Worm (Caenorhabditis elegans) whole organism, L1 larva: ENCODE data around the gene C26F1.3.
A peak's percentile ranks its signal among the peaks of the same experiment; 100 is the strongest.

Source experiments
- ama-1 ChIP-seq: fragments of 150-350 bp; optimal IDR thresholded peaks from 2 replicates; lab custom pipeline; 2014
- ceh-82 ChIP-seq, 3 experiments: fragments of 150-350 bp in 1 of 3; sonication (generic microtip) in 2 of 3; optimal IDR thresholded peaks; 2 replicates each; lab custom pipeline; 2014 to 2017; ENCODE audit warnings: missing biosample characterization in 3 of 3, missing genetic modification characterization in 3 of 3
- elt-2 ChIP-seq: sonication (generic microtip); optimal IDR thresholded peaks from 2 replicates; lab custom pipeline; 2016; ENCODE audit warnings: missing genetic modification characterization, mild to moderate bottlenecking, inconsistent platforms, missing compliant biosample characterization, missing genetic modification reagents
- fos-1 ChIP-seq: fragments of 150-350 bp; optimal IDR thresholded peaks from 2 replicates; lab custom pipeline; 2014; ENCODE audit warnings: missing biosample characterization, missing genetic modification characterization
- jun-1 ChIP-seq: fragments of 150-350 bp; optimal IDR thresholded peaks from 2 replicates; lab custom pipeline; 2014; ENCODE audit warnings: missing biosample characterization, missing genetic modification reagents, missing genetic modification characterization
- pag-3 ChIP-seq: sonication (generic microtip); optimal IDR thresholded peaks from 2 replicates; lab custom pipeline; 2017; ENCODE audit warnings: missing genetic modification characterization, mild to moderate bottlenecking, missing compliant biosample characterization, antibody characterized with exemption, borderline replicate concordance; ENCODE audit not compliant: insufficient read depth
- tbx-2 ChIP-seq: sonication (generic microtip); optimal IDR thresholded peaks from 2 replicates; lab custom pipeline; 2016; ENCODE audit warnings: missing genetic modification characterization, missing compliant biosample characterization
- ztf-11 ChIP-seq, 2 experiments: sonication (generic microtip); optimal IDR thresholded peaks; 2 replicates each; lab custom pipeline; 2016 to 2017; ENCODE audit warnings: missing genetic modification characterization in 2 of 2, missing biosample characterization in 1 of 2, missing compliant biosample characterization in 1 of 2

DNA sequence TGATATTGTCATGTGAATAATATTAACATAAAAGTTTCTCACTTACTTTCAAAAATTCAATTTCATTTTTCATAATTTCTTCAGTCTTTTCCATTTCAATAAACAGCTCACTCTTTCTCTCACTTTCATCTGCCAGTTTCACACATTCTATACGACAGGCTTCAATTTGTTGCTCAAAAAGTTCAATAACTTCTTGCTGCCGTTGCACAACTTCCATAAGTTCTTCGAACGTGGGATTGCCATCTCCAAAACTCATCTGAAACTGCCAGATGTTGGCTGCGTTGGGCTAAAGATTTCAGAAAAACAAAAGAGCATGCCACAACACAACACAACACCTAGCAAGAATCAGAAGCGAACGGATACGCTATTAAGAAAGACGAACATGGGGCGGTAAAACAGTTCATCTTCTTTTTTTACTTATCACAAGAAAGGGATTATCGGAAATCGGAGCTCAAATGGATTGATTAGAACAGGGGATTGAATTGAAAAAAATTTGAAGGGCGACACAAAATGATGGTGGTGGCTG lies 43.8 kb upstream of the C26F1.3 start:
- peak; percentile 52 for TF ChIP-seq ama-1
- no peak for TF ChIP-seq elt-2
- TF ChIP-seq ceh-82 (tag; optimal IDR thresholded peaks at IDR 0.05; lab: Kevin White, UChicago), result no peak
- no peak for TF ChIP-seq tbx-2 (tag; lab: Kevin White, UChicago)
- TF ChIP-seq fos-1, result no peak
- no peak for TF ChIP-seq pag-3
- no peak for TF ChIP-seq jun-1 (tag; lab: Kevin White, UChicago)
- TF ChIP-seq ztf-11 (tag; optimal IDR thresholded peaks at IDR 0.05; lab: Kevin White, UChicago), result no peak
